Fruit fly (Drosophila melanogaster) whole organism, embryonic: ENCODE data around the gene Neu2.

Experiments
- B-H2 ChIP-seq: fragments of 200-800 bp; sonication (Bioruptor generic); optimal IDR thresholded peaks from 2 replicates; lab custom pipeline; 2018; ENCODE audit warnings: missing biosample characterization, mild to moderate bottlenecking, missing genetic modification characterization
- CG10979 ChIP-seq: fragments of 200-800 bp; sonication (Bioruptor generic); optimal IDR thresholded peaks from 2 replicates; lab custom pipeline; 2018; ENCODE audit warnings: missing biosample characterization, mild to moderate bottlenecking, missing genetic modification characterization, moderate library complexity
- CG2875 ChIP-seq: fragments of 200-800 bp; sonication (Bioruptor generic); optimal IDR thresholded peaks from 2 replicates; lab custom pipeline; 2017; ENCODE audit warnings: missing biosample characterization, mild to moderate bottlenecking, missing genetic modification characterization, missing genetic modification reagents
- CG9215 ChIP-seq: fragments of 200-800 bp; sonication (Bioruptor generic); IDR thresholded peaks from 2 replicates; pipeline ENCODE4 v1.3.6; 2022; ENCODE audit warnings: missing biosample characterization, missing genetic modification characterization
- CG9876 ChIP-seq: fragments of 200-800 bp; sonication (Bioruptor generic); optimal IDR thresholded peaks from 2 replicates; lab custom pipeline; 2016; ENCODE audit warnings: missing biosample characterization, missing genetic modification characterization
- E2f2 ChIP-seq: fragments of 200-800 bp; sonication (Bioruptor generic); IDR thresholded peaks from 2 replicates; pipeline ENCODE4 v1.3.6; 2022; ENCODE audit warnings: missing biosample characterization, missing genetic modification characterization
- HmgZ ChIP-seq: fragments of 200-800 bp; sonication (Bioruptor generic); optimal IDR thresholded peaks from 2 replicates; lab custom pipeline; 2018; ENCODE audit warnings: missing biosample characterization, mild to moderate bottlenecking, missing genetic modification characterization
- fru ChIP-seq: fragments of >200 bp; optimal IDR thresholded peaks from 2 replicates; lab custom pipeline; 2017
- gem ChIP-seq: fragments of 200-800 bp; sonication (Bioruptor generic); optimal IDR thresholded peaks from 2 replicates; lab custom pipeline; 2019; ENCODE audit warnings: missing biosample characterization, mild to moderate bottlenecking, missing genetic modification characterization, moderate library complexity
- jing ChIP-seq: fragments of 200-800 bp; sonication (Bioruptor generic); optimal IDR thresholded peaks from 2 replicates; lab custom pipeline; 2018; ENCODE audit warnings: missing biosample characterization, mild to moderate bottlenecking, missing genetic modification characterization
- lab ChIP-seq: fragments of 200-800 bp; sonication (Bioruptor generic); optimal IDR thresholded peaks from 3 replicates; lab custom pipeline; 2017; ENCODE audit warnings: missing biosample characterization, missing genetic modification characterization, mild to moderate bottlenecking, moderate library complexity, missing genetic modification reagents
- yki ChIP-seq: fragments of >200 bp; optimal IDR thresholded peaks from 3 replicates; lab custom pipeline; 2018

- TF ChIP-seq B-H2 (GFP tag; lab: Kevin White, UChicago) (no peak), CG2875 (GFP tag; lab: Kevin White, UChicago) (no peak), yki (no peak), gem (tag; lab: Kevin White, UChicago) (no peak), lab (GFP tag; lab: Kevin White, UChicago) (no peak), CG9215 (no peak), HmgZ (tag; lab: Kevin White, UChicago) (no peak), fru (lab: Kevin White, UChicago) (no peak), CG10979 (tag; lab: Kevin White, UChicago) (no peak), jing (GFP tag; lab: Kevin White, UChicago) (no peak), E2f2 (GFP tag; lab: Robert Waterston, UW) (no peak), CG9876 (GFP tag; lab: Kevin White, UChicago) (no peak)
Measured at dm6 chr3L:21496502-21496864, 6.1 kb upstream of the Neu2 start.
